Worm (Caenorhabditis elegans): ENCODE results near the gene ZC262.7.

ZC262.7 gene

DNA sequence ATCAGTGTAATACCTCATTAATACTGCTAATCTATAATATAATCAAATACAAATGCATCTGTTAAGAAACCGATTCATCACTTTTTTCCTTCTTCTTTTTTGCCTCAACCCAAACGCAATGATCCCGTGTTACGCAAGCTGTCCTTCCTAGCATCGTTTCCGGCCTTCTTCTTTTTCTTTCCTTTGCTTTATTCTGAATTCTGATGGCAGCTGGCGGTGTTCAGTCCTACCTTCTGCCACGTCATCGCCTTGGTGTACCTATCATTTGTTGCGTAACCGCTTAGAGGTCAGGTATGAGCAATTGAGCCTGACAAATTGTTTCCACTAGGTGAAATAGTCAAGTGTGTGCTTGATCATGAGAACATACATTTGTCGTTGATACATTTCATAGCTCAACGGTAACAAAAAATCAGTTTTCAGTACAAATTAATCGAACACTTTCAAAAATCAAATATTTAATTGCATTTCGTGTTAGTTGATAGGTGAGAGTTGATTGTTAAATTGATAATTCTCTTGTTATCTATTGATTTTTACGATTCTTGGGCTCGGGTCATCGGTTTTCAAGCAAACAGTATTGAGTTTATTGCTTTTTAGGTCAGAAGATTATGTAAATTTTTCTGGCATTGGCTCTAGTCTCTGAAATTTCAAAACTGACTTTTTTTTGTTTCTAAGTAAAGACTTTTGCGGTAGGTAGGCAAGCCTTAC lies 45.8 kb downstream of the ZC262.7 start:
- TF ChIP-seq ceh-79 (tag; optimal IDR thresholded peaks at IDR 0.05) = no peak
- TF ChIP-seq die-1 (tag; optimal IDR thresholded peaks at IDR 0.05) = no peak
- no peak for TF ChIP-seq nfya-1 (tag; optimal IDR thresholded peaks at IDR 0.05; ENCODE audit: borderline replicate concordance, insufficient read depth)
- no peak for TF ChIP-seq tbp1 (GFP tag; optimal IDR thresholded peaks at IDR 0.05)
- TF ChIP-seq ceh-91 (GFP tag; IDR thresholded peaks at IDR 0.05) = no peak
- TF ChIP-seq egl-44 (GFP tag; IDR thresholded peaks at IDR 0.05) = no peak
- TF ChIP-seq lin-35 (GFP tag; optimal IDR thresholded peaks at IDR 0.05) = no peak
- TF ChIP-seq B0019.2 (GFP tag; conservative IDR thresholded peaks at IDR 0.05) = no peak
- no peak for TF ChIP-seq F37B4.10 (GFP tag; IDR thresholded peaks at IDR 0.05)
- TF ChIP-seq nhr-80 (tag; optimal IDR thresholded peaks at IDR 0.05) = no peak
- TF ChIP-seq F10E7.11 (tag; optimal IDR thresholded peaks at IDR 0.05) = no peak
- TF ChIP-seq ztf-26 (tag; optimal IDR thresholded peaks at IDR 0.05) = no peak
- TF ChIP-seq madf-10 (tag; optimal IDR thresholded peaks at IDR 0.05) = no peak
- TF ChIP-seq nfya-2 (GFP tag; IDR thresholded peaks at IDR 0.05) = no peak
- TF ChIP-seq Y79H2A.3 (GFP tag; conservative IDR thresholded peaks at IDR 0.05) = no peak
- no peak for TF ChIP-seq ztf-28 (GFP tag; IDR thresholded peaks at IDR 0.05)
- no peak for TF ChIP-seq dpl-1 (GFP tag; optimal IDR thresholded peaks at IDR 0.05)
- TF ChIP-seq F57A8.1 (GFP tag; optimal IDR thresholded peaks at IDR 0.05) = no peak
- TF ChIP-seq F33H1.4 (GFP tag; IDR thresholded peaks at IDR 0.05) = no peak
